Fruit fly (Drosophila melanogaster): ENCODE data around the gene CG15044.

DNA sequence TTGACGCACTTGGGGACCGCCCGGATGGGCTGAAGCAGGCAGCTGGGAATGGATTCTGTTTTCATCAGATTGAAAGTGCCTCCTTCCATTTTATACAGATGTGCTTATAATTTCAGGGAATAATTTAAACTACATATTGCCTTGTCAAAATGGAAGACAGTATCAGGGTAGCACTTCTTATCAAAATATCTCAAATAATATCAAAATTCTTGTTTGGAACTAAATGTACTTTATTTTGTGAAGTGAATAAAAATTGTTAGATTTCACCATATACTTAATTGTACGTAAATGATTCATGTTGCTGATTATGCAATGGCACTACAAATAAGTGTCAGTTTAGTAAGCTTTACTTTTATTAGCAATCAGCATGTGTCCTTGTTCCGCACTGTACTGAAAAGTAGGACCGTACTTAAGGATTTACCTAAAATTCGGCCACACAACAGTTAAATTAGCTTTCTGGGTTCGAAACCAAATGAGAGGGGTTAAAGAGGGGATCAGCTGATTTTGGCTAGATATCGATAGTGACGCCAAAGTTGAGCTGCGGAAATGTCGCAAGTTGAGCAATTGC, 36.4 kb upstream of the CG15044 start, which contains the start of the genes CG15042 and CG15047:
- TF ChIP-seq toe (GFP tag; optimal IDR thresholded peaks at IDR 0.05) (no peak), ovo (GFP tag; optimal IDR thresholded peaks at IDR 0.05) (no peak), CG12768 (GFP tag; optimal IDR thresholded peaks at IDR 0.05) (no peak), tj (GFP tag; optimal IDR thresholded peaks at IDR 0.05) (no peak), CG5204 (GFP tag; optimal IDR thresholded peaks at IDR 0.05) (no peak), CG7101 (tag; optimal IDR thresholded peaks at IDR 0.05) (no peak), CG1620 (GFP tag; optimal IDR thresholded peaks at IDR 0.05) (no peak)

Data from whole organism, adult.